Worm (Caenorhabditis elegans) whole organism, young adult: Measurements from ENCODE around the gene Y47D3B.4.

Experiments used
- B0336.3 ChIP-seq: fragments of 200-800 bp; sonication (Bioruptor generic); IDR thresholded peaks from 2 replicates; pipeline ENCODE4 v1.3.6; 2022; ENCODE audit warnings: missing genetic modification characterization, missing compliant biosample characterization
- C06A6.2 ChIP-seq: fragments of 200-800 bp; sonication (Bioruptor generic); conservative IDR thresholded peaks from 2 replicates; pipeline ENCODE4 v1.3.6; 2022; ENCODE audit warnings: missing genetic modification characterization, missing compliant biosample characterization
- F10E7.11 ChIP-seq: sonication (generic microtip); optimal IDR thresholded peaks from 2 replicates; lab custom pipeline; 2017; ENCODE audit warnings: mild to moderate bottlenecking, missing genetic modification characterization, moderate library complexity, missing compliant biosample characterization
- F23B12.7 ChIP-seq: sonication (generic microtip); optimal IDR thresholded peaks from 2 replicates; lab custom pipeline; 2017; ENCODE audit warnings: missing genetic modification characterization, mild to moderate bottlenecking, missing compliant biosample characterization, antibody characterized with exemption, moderate library complexity; ENCODE audit not compliant: insufficient read depth
- F33H1.4 ChIP-seq: fragments of 200-800 bp; sonication (Bioruptor generic); IDR thresholded peaks from 2 replicates; pipeline ENCODE4 v1.3.6; 2022; ENCODE audit warnings: missing genetic modification reagents, missing genetic modification characterization, missing compliant biosample characterization
- F52B5.7 ChIP-seq: sonication (generic microtip); optimal IDR thresholded peaks from 2 replicates; lab custom pipeline; 2016; ENCODE audit warnings: mild to moderate bottlenecking, missing genetic modification characterization, missing compliant biosample characterization
- F57C9.4 ChIP-seq: sonication (generic microtip); optimal IDR thresholded peaks from 2 replicates; lab custom pipeline; 2017; ENCODE audit warnings: mild to moderate bottlenecking, missing genetic modification characterization, missing compliant biosample characterization
- Y67H2A.10 ChIP-seq: fragments of 200-800 bp; sonication (Bioruptor generic); conservative IDR thresholded peaks from 2 replicates; pipeline ENCODE4 v1.3.6; 2022; ENCODE audit warnings: missing genetic modification reagents, missing genetic modification characterization, missing compliant biosample characterization
- bed-2 ChIP-seq: fragments of 200-800 bp; sonication (Bioruptor generic); IDR thresholded peaks from 2 replicates; pipeline ENCODE4 v1.3.6; 2022; ENCODE audit warnings: missing genetic modification reagents, missing genetic modification characterization, missing compliant biosample characterization
- ceh-27 ChIP-seq: fragments of 200-800 bp; sonication (Bioruptor generic); optimal IDR thresholded peaks from 2 replicates; lab custom pipeline; 2018; ENCODE audit warnings: mild to moderate bottlenecking, missing genetic modification characterization, moderate library complexity, missing compliant biosample characterization
- ceh-79 ChIP-seq: sonication (generic microtip); optimal IDR thresholded peaks from 2 replicates; lab custom pipeline; 2017; ENCODE audit warnings: mild to moderate bottlenecking, missing genetic modification characterization, missing compliant biosample characterization
- dox-1 ChIP-seq: fragments of 200-800 bp; sonication (Bioruptor generic); IDR thresholded peaks from 2 replicates; pipeline ENCODE4 v1.3.6; 2022; ENCODE audit warnings: missing genetic modification reagents, missing genetic modification characterization, missing compliant biosample characterization
- dpl-1 ChIP-seq: fragments of 150-350 bp; optimal IDR thresholded peaks from 2 replicates; lab custom pipeline; 2014; ENCODE audit warnings: missing biosample characterization, missing genetic modification reagents, missing genetic modification characterization
- efl-1 ChIP-seq: fragments of 150-350 bp; optimal IDR thresholded peaks from 2 replicates; lab custom pipeline; 2014; ENCODE audit warnings: missing biosample characterization, missing genetic modification reagents, missing genetic modification characterization
- egl-18 ChIP-seq: fragments of 200-800 bp; sonication (Bioruptor generic); IDR thresholded peaks from 2 replicates; pipeline ENCODE4 v1.3.6; 2022; ENCODE audit warnings: missing genetic modification reagents, missing genetic modification characterization, missing compliant biosample characterization
- egl-44 ChIP-seq: fragments of 200-800 bp; sonication (Bioruptor generic); IDR thresholded peaks from 2 replicates; pipeline ENCODE4 v1.3.6; 2022; ENCODE audit warnings: missing genetic modification reagents, missing genetic modification characterization, missing compliant biosample characterization
- ekl-4 ChIP-seq: fragments of 200-800 bp; sonication (Bioruptor generic); IDR thresholded peaks from 2 replicates; pipeline ENCODE4 v1.3.6; 2022; ENCODE audit warnings: missing genetic modification reagents, missing genetic modification characterization, missing compliant biosample characterization
- fkh-3 ChIP-seq: sonication (generic microtip); optimal IDR thresholded peaks from 2 replicates; lab custom pipeline; 2016; ENCODE audit warnings: mild to moderate bottlenecking, missing genetic modification characterization, missing compliant biosample characterization
- gei-17 ChIP-seq: fragments of 200-800 bp; sonication (Bioruptor generic); optimal IDR thresholded peaks from 2 replicates; lab custom pipeline; 2018; ENCODE audit warnings: mild to moderate bottlenecking, missing genetic modification characterization, missing compliant biosample characterization
- hlh-12 ChIP-seq: sonication (generic microtip); optimal IDR thresholded peaks from 2 replicates; lab custom pipeline; 2016; ENCODE audit warnings: missing genetic modification characterization, missing compliant biosample characterization
- hmg-1.2 ChIP-seq: fragments of 200-800 bp; sonication (Bioruptor generic); IDR thresholded peaks from 2 replicates; pipeline ENCODE4 v1.3.6; 2022; ENCODE audit warnings: missing genetic modification reagents, missing genetic modification characterization, missing compliant biosample characterization
- hmg-20 ChIP-seq: fragments of 200-800 bp; sonication (Bioruptor generic); IDR thresholded peaks from 2 replicates; pipeline ENCODE4 v1.3.6; 2022; ENCODE audit warnings: missing genetic modification reagents, missing genetic modification characterization, missing compliant biosample characterization
- lin-35 ChIP-seq, 3 experiments: fragments of 150-350 bp in 2 of 3; sonication (generic microtip) in 1 of 3; optimal IDR thresholded peaks; 2 replicates each; lab custom pipeline; 2014 to 2018; ENCODE audit warnings: missing biosample characterization in 3 of 3, missing genetic modification characterization in 3 of 3, missing genetic modification reagents in 3 of 3
- lsy-27 ChIP-seq: sonication (generic microtip); optimal IDR thresholded peaks from 2 replicates; lab custom pipeline; 2017; ENCODE audit warnings: missing genetic modification characterization, mild to moderate bottlenecking, missing compliant biosample characterization, antibody characterized with exemption, missing genotype, borderline replicate concordance; ENCODE audit not compliant: insufficient read depth
- madf-6 ChIP-seq: fragments of 200-800 bp; sonication (Bioruptor generic); IDR thresholded peaks from 2 replicates; pipeline ENCODE4 v1.3.6; 2022; ENCODE audit warnings: missing genetic modification reagents, missing genetic modification characterization, missing compliant biosample characterization
- madf-8 ChIP-seq: fragments of 200-800 bp; sonication (Bioruptor generic); conservative IDR thresholded peaks from 2 replicates; pipeline ENCODE4 v1.3.6; 2022; ENCODE audit warnings: missing genetic modification reagents, missing genetic modification characterization, missing compliant biosample characterization
- nhr-120 ChIP-seq: fragments of 200-800 bp; sonication (Bioruptor generic); IDR thresholded peaks from 2 replicates; pipeline ENCODE4 v1.3.6; 2022; ENCODE audit warnings: missing genetic modification characterization, missing compliant biosample characterization
- nhr-179 ChIP-seq: sonication (generic microtip); optimal IDR thresholded peaks from 2 replicates; lab custom pipeline; 2016; ENCODE audit warnings: mild to moderate bottlenecking, missing genetic modification characterization, missing compliant biosample characterization
- nhr-80 ChIP-seq: sonication (generic microtip); optimal IDR thresholded peaks from 2 replicates; lab custom pipeline; 2016; ENCODE audit warnings: missing genetic modification characterization, missing compliant biosample characterization
- pbrm-1 ChIP-seq: fragments of 200-800 bp; sonication (Bioruptor generic); IDR thresholded peaks from 2 replicates; pipeline ENCODE4 v1.3.6; 2022; ENCODE audit warnings: missing genetic modification reagents, missing genetic modification characterization, missing compliant biosample characterization
- sea-2 ChIP-seq: fragments of 200-800 bp; sonication (Bioruptor generic); IDR thresholded peaks from 2 replicates; pipeline ENCODE4 v1.3.6; 2022; ENCODE audit warnings: missing genetic modification characterization, missing compliant biosample characterization
- snpc-1.1 ChIP-seq: sonication (generic microtip); optimal IDR thresholded peaks from 2 replicates; lab custom pipeline; 2017; ENCODE audit warnings: missing genetic modification characterization, mild to moderate bottlenecking, missing compliant biosample characterization, antibody characterized with exemption, moderate library complexity, missing genotype, missing genetic modification reagents; ENCODE audit not compliant: insufficient read depth
- snpc-1.3 ChIP-seq: sonication (generic microtip); optimal IDR thresholded peaks from 2 replicates; lab custom pipeline; 2017; ENCODE audit warnings: missing genetic modification characterization, mild to moderate bottlenecking, missing compliant biosample characterization, antibody characterized with exemption, moderate library complexity, missing genotype, missing genetic modification reagents; ENCODE audit not compliant: insufficient read depth
- tbx-9 ChIP-seq: sonication (generic microtip); optimal IDR thresholded peaks from 2 replicates; lab custom pipeline; 2016; ENCODE audit warnings: borderline replicate concordance, missing genetic modification characterization, inconsistent platforms, missing compliant biosample characterization
- unc-130 ChIP-seq: sonication (generic microtip); optimal IDR thresholded peaks from 2 replicates; lab custom pipeline; 2016; ENCODE audit warnings: missing genetic modification reagents, missing genetic modification characterization, missing compliant biosample characterization
- zfh-2 ChIP-seq: fragments of 200-800 bp; sonication (Bioruptor generic); conservative IDR thresholded peaks from 2 replicates; pipeline ENCODE4 v1.3.6; 2022; ENCODE audit warnings: missing genetic modification reagents, missing genetic modification characterization, missing compliant biosample characterization
- ztf-22 ChIP-seq: fragments of 200-800 bp; sonication (Bioruptor generic); optimal IDR thresholded peaks from 2 replicates; lab custom pipeline; 2018; ENCODE audit warnings: mild to moderate bottlenecking, missing genetic modification characterization, moderate library complexity, missing compliant biosample characterization
- ztf-25 ChIP-seq: fragments of 200-800 bp; sonication (Bioruptor generic); IDR thresholded peaks from 2 replicates; pipeline ENCODE4 v1.3.6; 2022; ENCODE audit warnings: missing genetic modification reagents, missing genetic modification characterization, missing compliant biosample characterization
- ztf-26 ChIP-seq: sonication (generic microtip); optimal IDR thresholded peaks from 2 replicates; lab custom pipeline; 2017; ENCODE audit warnings: missing genetic modification characterization, missing compliant biosample characterization

Gene Y47D3B.4

ce11 chrIII:11405049-11405448 is at the start of gene Y47D3B.4:
Y47D3B.4 (plus strand) TSS chrIII:11405349.
- TF ChIP-seq zfh-2 = no peak
- no peak for TF ChIP-seq F57C9.4
- no peak for TF ChIP-seq snpc-1.1 (tag; lab: Kevin White, UChicago)
- TF ChIP-seq ceh-79 (tag; lab: Kevin White, UChicago) = no peak
- TF ChIP-seq hlh-12 (tag; lab: Kevin White, UChicago) = no peak
- no peak for TF ChIP-seq C06A6.2 (GFP tag; lab: Robert Waterston, UW)
- no peak for TF ChIP-seq madf-6 (GFP tag; lab: Robert Waterston, UW)
- no peak for TF ChIP-seq Y67H2A.10
- TF ChIP-seq snpc-1.3 (tag; lab: Kevin White, UChicago) = no peak
- no peak for TF ChIP-seq dox-1 (GFP tag; lab: Robert Waterston, UW)
- no peak for TF ChIP-seq hmg-20 (GFP tag; lab: Robert Waterston, UW)
- no peak for TF ChIP-seq ztf-22 (GFP tag; lab: Kevin White, UChicago)
- no peak for TF ChIP-seq ztf-26 (tag; lab: Kevin White, UChicago)
- no peak for TF ChIP-seq dpl-1 (GFP tag; lab: Kevin White, UChicago)
- TF ChIP-seq B0336.3 (GFP tag; lab: Robert Waterston, UW) = no peak
- TF ChIP-seq F52B5.7 (tag; lab: Kevin White, UChicago) = no peak
- no peak for TF ChIP-seq efl-1
- TF ChIP-seq F10E7.11 (tag; lab: Kevin White, UChicago) = no peak
- TF ChIP-seq egl-18 (GFP tag; lab: Robert Waterston, UW) = no peak
- TF ChIP-seq tbx-9 (tag; lab: Kevin White, UChicago) = no peak

ce11 chrIII:11355758-11356323 is 49.3 kb upstream of the Y47D3B.4 start:
- TF ChIP-seq madf-8 = no peak
- 0 out of 2 replicates have a peak, but pooled peaks have one; percentile 6 for TF ChIP-seq zfh-2

ce11 chrIII:11357418-11357817 is 47.7 kb upstream of the Y47D3B.4 start:
- TF ChIP-seq bed-2 (no peak), nhr-80 (tag; lab: Kevin White, UChicago) (peak; percentile 27), hmg-1.2 (peak; percentile 71; the same call in 1 of the 2 replicates)

ce11 chrIII:11358273-11358672 is 46.9 kb upstream of the Y47D3B.4 start:
- no peak for TF ChIP-seq lsy-27
- TF ChIP-seq, all 124 proteins: peak for 0

- TF ChIP-seq F33H1.4 (GFP tag; lab: Robert Waterston, UW) (no peak), nhr-179 (tag; lab: Kevin White, UChicago) (no peak), F10E7.11 (tag; lab: Kevin White, UChicago) (no peak), lin-35 (GFP tag; optimal IDR thresholded peaks at IDR 0.05; lab: Kevin White, UChicago) (no peak), nhr-120 (GFP tag; lab: Robert Waterston, UW) (no peak), ceh-79 (tag; lab: Kevin White, UChicago) (no peak), pbrm-1 (no peak), sea-2 (GFP tag; lab: Robert Waterston, UW) (no peak), ekl-4 (GFP tag; lab: Robert Waterston, UW) (no peak), egl-44 (GFP tag; lab: Robert Waterston, UW) (no peak), fkh-3 (no peak), ceh-27 (GFP tag; lab: Kevin White, UChicago) (no peak), F23B12.7 (tag; lab: Kevin White, UChicago) (no peak), hlh-12 (tag; lab: Kevin White, UChicago) (no peak), ztf-25 (GFP tag; lab: Robert Waterston, UW) (no peak), gei-17 (GFP tag; lab: Kevin White, UChicago) (no peak), unc-130 (GFP tag; lab: Kevin White, UChicago) (no peak)
Observed at ce11 chrIII:11359422-11359821, 45.7 kb upstream of the Y47D3B.4 start.
